Fruit fly (Drosophila melanogaster) whole organism, embryonic: Measurements from ENCODE around the gene CG17778.
A peak's percentile ranks its signal among the peaks of the same experiment; 100 is the strongest.

Experiments used
- Atf6 ChIP-seq: fragments of 200-800 bp; sonication (Bioruptor generic); IDR thresholded peaks from 2 replicates; pipeline ENCODE4 v1.3.6; 2022; ENCODE audit warnings: missing biosample characterization, missing genetic modification characterization
- CG10321 ChIP-seq: fragments of 200-800 bp; sonication (Bioruptor generic); IDR thresholded peaks from 2 replicates; pipeline ENCODE4 v1.3.6; 2022; ENCODE audit warnings: missing biosample characterization, missing genetic modification characterization
- CG12391 ChIP-seq: fragments of 200-800 bp; sonication (Bioruptor generic); optimal IDR thresholded peaks from 3 replicates; lab custom pipeline; 2018; ENCODE audit warnings: missing biosample characterization, mild to moderate bottlenecking, missing genetic modification characterization, moderate library complexity
- CG14014 ChIP-seq: fragments of 200-800 bp; sonication (Bioruptor generic); IDR thresholded peaks from 2 replicates; pipeline ENCODE4 v1.3.6; 2022; ENCODE audit warnings: missing biosample characterization, missing genetic modification characterization
- CG14860 ChIP-seq: fragments of 200-800 bp; sonication (Bioruptor generic); IDR thresholded peaks from 3 replicates; pipeline ENCODE4 v1.3.6; 2022; ENCODE audit warnings: missing biosample characterization, missing genetic modification characterization; ENCODE audit not compliant: partially characterized antibody
- CG15514 ChIP-seq: fragments of 200-800 bp; sonication (Bioruptor generic); optimal IDR thresholded peaks from 3 replicates; lab custom pipeline; 2017; ENCODE audit warnings: missing biosample characterization, missing genetic modification characterization, mild to moderate bottlenecking, moderate library complexity, missing genetic modification reagents
- CG1603 ChIP-seq: fragments of 200-800 bp; sonication (Bioruptor generic); optimal IDR thresholded peaks from 2 replicates; lab custom pipeline; 2019; ENCODE audit warnings: missing biosample characterization, mild to moderate bottlenecking, missing genetic modification characterization, moderate library complexity
- CG16813 ChIP-seq: fragments of 200-800 bp; sonication (Bioruptor generic); IDR thresholded peaks from 3 replicates; pipeline ENCODE4 v1.3.6; 2022; ENCODE audit warnings: missing biosample characterization, missing genetic modification characterization; ENCODE audit not compliant: partially characterized antibody
- CG16863 ChIP-seq: fragments of 200-800 bp; sonication (Bioruptor generic); optimal IDR thresholded peaks from 3 replicates; lab custom pipeline; 2016; ENCODE audit warnings: missing biosample characterization, missing genetic modification characterization
- CG17568 ChIP-seq: fragments of 200-800 bp; sonication (Bioruptor generic); optimal IDR thresholded peaks from 2 replicates; lab custom pipeline; 2018; ENCODE audit warnings: missing biosample characterization, mild to moderate bottlenecking, missing genetic modification characterization, moderate library complexity
- CG2129 ChIP-seq: fragments of 200-800 bp; sonication (Bioruptor generic); IDR thresholded peaks from 2 replicates; pipeline ENCODE4 v1.3.6; 2022; ENCODE audit warnings: missing biosample characterization, missing genetic modification characterization; ENCODE audit not compliant: partially characterized antibody
- CG2712 ChIP-seq: fragments of 200-800 bp; optimal IDR thresholded peaks from 3 replicates; lab custom pipeline; 2019; ENCODE audit warnings: missing biosample characterization, mild to moderate bottlenecking, missing genetic modification characterization, moderate library complexity
- CG31365 ChIP-seq: fragments of 200-800 bp; sonication (Bioruptor generic); optimal IDR thresholded peaks from 2 replicates; lab custom pipeline; 2018; ENCODE audit warnings: missing biosample characterization, mild to moderate bottlenecking, missing genetic modification characterization
- CG5245 ChIP-seq: fragments of 200-800 bp; sonication (Bioruptor generic); optimal IDR thresholded peaks from 3 replicates; lab custom pipeline; 2016; ENCODE audit warnings: missing biosample characterization, missing genetic modification characterization
- CG6654 ChIP-seq: fragments of 200-800 bp; sonication (Bioruptor generic); optimal IDR thresholded peaks from 2 replicates; lab custom pipeline; 2017; ENCODE audit warnings: missing biosample characterization, mild to moderate bottlenecking, missing genetic modification characterization
- CG7786 ChIP-seq: fragments of 200-800 bp; sonication (Bioruptor generic); optimal IDR thresholded peaks from 2 replicates; lab custom pipeline; 2016; ENCODE audit warnings: missing biosample characterization, missing genetic modification characterization
- CG8388 ChIP-seq: fragments of 200-800 bp; sonication (Bioruptor generic); optimal IDR thresholded peaks from 2 replicates; lab custom pipeline; 2019; ENCODE audit warnings: missing biosample characterization, mild to moderate bottlenecking, missing genetic modification characterization, moderate library complexity
- CG8765 ChIP-seq: fragments of 200-800 bp; sonication (Bioruptor generic); IDR thresholded peaks from 2 replicates; pipeline ENCODE4 v1.3.6; 2022; ENCODE audit warnings: missing biosample characterization, missing genetic modification characterization
- D19A ChIP-seq: fragments of 200-800 bp; optimal IDR thresholded peaks from 3 replicates; lab custom pipeline; 2019; ENCODE audit warnings: missing biosample characterization, mild to moderate bottlenecking, missing genetic modification characterization, moderate library complexity
- Doc2 ChIP-seq: fragments of 200-800 bp; sonication (Bioruptor generic); IDR thresholded peaks from 2 replicates; pipeline ENCODE4 v1.3.6; 2022; ENCODE audit warnings: missing biosample characterization, missing genetic modification characterization
- H15 ChIP-seq: fragments of 200-800 bp; sonication (Bioruptor generic); IDR thresholded peaks from 3 replicates; pipeline ENCODE4 v1.3.6; 2022; ENCODE audit warnings: missing biosample characterization, missing genetic modification characterization
- HmgD ChIP-seq: fragments of 200-800 bp; sonication (Bioruptor generic); optimal IDR thresholded peaks from 3 replicates; lab custom pipeline; 2016; ENCODE audit warnings: missing biosample characterization, missing genetic modification characterization
- Hr51 ChIP-seq, 2 experiments: fragments of 200-800 bp; sonication (Bioruptor generic); optimal IDR thresholded peaks; 2 replicates in 1 of 2; 3 replicates in 1 of 2; lab custom pipeline; 2016 to 2018; ENCODE audit warnings: missing biosample characterization in 2 of 2, missing genetic modification characterization in 2 of 2, mild to moderate bottlenecking in 1 of 2, moderate library complexity in 1 of 2
- MESR4 ChIP-seq: fragments of 200-800 bp; sonication (Bioruptor generic); optimal IDR thresholded peaks from 2 replicates; lab custom pipeline; 2018; ENCODE audit warnings: missing biosample characterization, mild to moderate bottlenecking, missing genetic modification characterization, moderate library complexity
- Med ChIP-seq: fragments of 200-800 bp; sonication (Bioruptor generic); peaks from one replicate; lab custom pipeline; 2016; ENCODE audit warnings: missing biosample characterization, missing genetic modification characterization, mild to moderate bottlenecking, inconsistent platforms, moderate library complexity
- Nf-YA ChIP-seq: fragments of 200-800 bp; sonication (Bioruptor generic); IDR thresholded peaks from 2 replicates; pipeline ENCODE4 v1.3.6; 2022; ENCODE audit warnings: missing biosample characterization, missing genetic modification characterization
- Side ChIP-seq: fragments of 200-800 bp; sonication (Bioruptor generic); optimal IDR thresholded peaks from 2 replicates; lab custom pipeline; 2016; ENCODE audit warnings: missing biosample characterization, missing genetic modification characterization
- Six4 ChIP-seq: fragments of 200-800 bp; sonication (Bioruptor generic); optimal IDR thresholded peaks from 2 replicates; lab custom pipeline; 2016; ENCODE audit warnings: missing biosample characterization, missing genetic modification characterization
- Vsx1 ChIP-seq: fragments of 200-800 bp; sonication (Bioruptor generic); optimal IDR thresholded peaks from 2 replicates; lab custom pipeline; 2017; ENCODE audit warnings: missing biosample characterization, mild to moderate bottlenecking, missing genetic modification characterization, missing genetic modification reagents
- Xbp1 ChIP-seq: fragments of 200-800 bp; sonication (Bioruptor generic); optimal IDR thresholded peaks from 3 replicates; lab custom pipeline; 2016; ENCODE audit warnings: missing biosample characterization, mild to moderate bottlenecking, missing genetic modification characterization
- dan ChIP-seq: fragments of 200-800 bp; sonication (Bioruptor generic); IDR thresholded peaks from 2 replicates; pipeline ENCODE4 v1.3.6; 2022; ENCODE audit warnings: missing biosample characterization, missing genetic modification characterization
- dmrt11E ChIP-seq: fragments of 200-800 bp; sonication (Bioruptor generic); optimal IDR thresholded peaks from 3 replicates; lab custom pipeline; 2018; ENCODE audit warnings: missing biosample characterization, mild to moderate bottlenecking, missing genetic modification characterization, moderate library complexity
- fd96Cb ChIP-seq: fragments of 200-800 bp; sonication (Bioruptor generic); optimal IDR thresholded peaks from 2 replicates; lab custom pipeline; 2018; ENCODE audit warnings: missing biosample characterization, mild to moderate bottlenecking, missing genetic modification characterization, moderate library complexity
- gem ChIP-seq: fragments of 200-800 bp; sonication (Bioruptor generic); optimal IDR thresholded peaks from 2 replicates; lab custom pipeline; 2019; ENCODE audit warnings: missing biosample characterization, mild to moderate bottlenecking, missing genetic modification characterization, moderate library complexity
- h ChIP-seq: fragments of >200 bp; optimal IDR thresholded peaks from 2 replicates; lab custom pipeline; 2017
- lbe ChIP-seq: fragments of 200-800 bp; sonication (Bioruptor generic); optimal IDR thresholded peaks from 2 replicates; lab custom pipeline; 2016; ENCODE audit warnings: missing biosample characterization, mild to moderate bottlenecking, missing genetic modification characterization
- maf-S ChIP-seq: fragments of 200-800 bp; sonication (Bioruptor generic); optimal IDR thresholded peaks from 2 replicates; lab custom pipeline; 2016; ENCODE audit warnings: missing biosample characterization, missing genetic modification characterization
- mirr ChIP-seq: fragments of 200-800 bp; sonication (Bioruptor generic); optimal IDR thresholded peaks from 3 replicates; lab custom pipeline; 2018; ENCODE audit warnings: missing biosample characterization, mild to moderate bottlenecking, missing genetic modification characterization
- nerfin-1 ChIP-seq: fragments of 200-800 bp; sonication (Bioruptor generic); optimal IDR thresholded peaks from 3 replicates; lab custom pipeline; 2019; ENCODE audit warnings: missing biosample characterization, mild to moderate bottlenecking, missing genetic modification characterization, moderate library complexity
- onecut ChIP-seq: fragments of 200-800 bp; sonication (Bioruptor generic); IDR thresholded peaks from 2 replicates; pipeline ENCODE4 v1.3.6; 2022; ENCODE audit warnings: missing biosample characterization, missing genetic modification characterization
- prd ChIP-seq, 3 experiments: fragments of >200 bp in 2 of 3; fragments of 200-800 bp in 1 of 3; sonication (Bioruptor generic) in 1 of 3; optimal IDR thresholded peaks in 2 of 3; IDR thresholded peaks in 1 of 3; 2 replicates in 2 of 3; 3 replicates in 1 of 3; pipeline versions ENCODE4 v1.3.6 to Lab custom; 2017 to 2022; ENCODE audit warnings: missing biosample characterization in 1 of 3, missing genetic modification characterization in 1 of 3
- pros ChIP-seq: fragments of 200-800 bp; sonication (Bioruptor generic); optimal IDR thresholded peaks from 3 replicates; lab custom pipeline; 2019; ENCODE audit warnings: missing biosample characterization, mild to moderate bottlenecking, missing genetic modification characterization, moderate library complexity
- sim ChIP-seq: fragments of 200-800 bp; sonication (Bioruptor generic); IDR thresholded peaks from 2 replicates; pipeline ENCODE4 v1.3.6; 2022; ENCODE audit warnings: missing biosample characterization, missing genetic modification characterization
- stwl ChIP-seq: fragments of 200-800 bp; sonication (Bioruptor generic); optimal IDR thresholded peaks from 3 replicates; lab custom pipeline; 2018; ENCODE audit warnings: missing biosample characterization, mild to moderate bottlenecking, missing genetic modification characterization, moderate library complexity
- tna ChIP-seq: fragments of 200-800 bp; sonication (Bioruptor generic); IDR thresholded peaks from 2 replicates; pipeline ENCODE4 v1.3.6; 2022; ENCODE audit warnings: missing biosample characterization, missing genetic modification characterization; ENCODE audit not compliant: partially characterized antibody
- toy ChIP-seq: fragments of 200-800 bp; sonication (Bioruptor generic); IDR thresholded peaks from 2 replicates; pipeline ENCODE4 v1.3.6; 2022; ENCODE audit warnings: missing biosample characterization, missing genetic modification characterization
- vfl ChIP-seq: fragments of 200-800 bp; sonication (Bioruptor generic); optimal IDR thresholded peaks from 2 replicates; lab custom pipeline; 2016; ENCODE audit warnings: missing biosample characterization, missing genetic modification characterization
- yki ChIP-seq: fragments of >200 bp; optimal IDR thresholded peaks from 3 replicates; lab custom pipeline; 2018

The CG17778 gene

dm6 chrX:523179-523851, 28.9 kb downstream of the CG17778 start, which contains the start of gene elav (continued):
- TF ChIP-seq Side (GFP tag; lab: Kevin White, UChicago) (peak; percentile 97), CG14860 (no peak), D19A (peak; percentile 97), CG6654 (GFP tag; lab: Kevin White, UChicago) (peak; percentile 91), CG17568 (GFP tag; lab: Kevin White, UChicago) (peak; percentile 98), mirr (peak; percentile 98), dmrt11E (tag; lab: Kevin White, UChicago) (peak; percentile 98)

DNA sequence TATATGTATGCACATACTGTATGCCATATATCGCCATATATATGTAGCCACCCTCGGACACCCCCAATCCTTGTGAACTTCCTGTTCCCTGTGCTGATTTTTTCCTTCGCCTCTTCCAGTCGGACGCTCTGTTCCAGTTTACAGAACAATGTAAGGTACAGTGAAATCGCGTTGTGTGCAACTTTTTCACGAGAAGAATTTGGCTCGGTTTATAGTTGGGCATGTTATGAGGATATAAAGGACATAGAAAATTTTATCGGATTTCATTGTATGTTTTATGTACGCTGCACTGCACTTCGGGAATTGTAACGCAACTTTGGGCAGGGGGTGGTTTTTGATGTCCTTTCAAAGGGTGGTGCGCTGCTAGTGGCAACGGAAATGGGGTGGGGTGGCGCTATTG, 29.9 kb downstream of the CG17778 start:
- TF ChIP-seq maf-S (GFP tag; lab: Kevin White, UChicago) (no peak), lbe (GFP tag; lab: Kevin White, UChicago) (no peak), Xbp1 (peak; percentile 10), CG16813 (GFP tag; lab: Robert Waterston, UW) (no peak), tna (GFP tag; lab: Robert Waterston, UW) (no peak), CG5245 (GFP tag; lab: Kevin White, UChicago) (no peak), yki (lab: Kevin White, UChicago) (no peak), pros (GFP tag; lab: Kevin White, UChicago) (peak; percentile 70), Six4 (no peak), CG31365 (tag; lab: Kevin White, UChicago) (no peak), vfl (no peak), CG15514 (GFP tag; lab: Kevin White, UChicago) (peak; percentile 16), CG7786 (GFP tag; lab: Kevin White, UChicago) (no peak), CG10321 (GFP tag; lab: Robert Waterston, UW) (no peak), CG2712 (tag; lab: Kevin White, UChicago) (peak; percentile 7), CG8765 (no peak), dan (no peak), Atf6 (GFP tag; lab: Robert Waterston, UW) (peak; percentile 37; the same call in 1 of the 2 replicates), HmgD (peak; percentile 5), sim (GFP tag; lab: Robert Waterston, UW) (no peak), prd (optimal IDR thresholded peaks at IDR 0.05; lab: Kevin White, UChicago) (no peak), prd (GFP tag; IDR thresholded peaks at IDR 0.05; lab: Robert Waterston, UW) (peak; percentile 30; the same call in 1 of the 3 replicates), nerfin-1 (peak; percentile 35), fd96Cb (no peak), Nf-YA (GFP tag; lab: Robert Waterston, UW) (no peak), CG1603 (tag; lab: Kevin White, UChicago) (peak; percentile 21), Hr51 (GFP tag; optimal IDR thresholded peaks at IDR 0.05; lab: Kevin White, UChicago) (peak in 1 of 2 experiments; percentile 52), CG16863 (GFP tag; lab: Kevin White, UChicago) (no peak), CG2129 (GFP tag; lab: Robert Waterston, UW) (no peak), onecut (peak; percentile 36; the same call in 1 of the 2 replicates), Med (peak; percentile 79), MESR4 (no peak), stwl (tag; lab: Kevin White, UChicago) (no peak), CG12391 (tag; lab: Kevin White, UChicago) (peak; percentile 8), h (lab: Kevin White, UChicago) (no peak), CG14014 (GFP tag; lab: Robert Waterston, UW) (peak; percentile 22; the same call in 1 of the 2 replicates), gem (tag; lab: Kevin White, UChicago) (peak; percentile 29), Vsx1 (no peak), Doc2 (GFP tag; lab: Robert Waterston, UW) (no peak), toy (GFP tag; lab: Robert Waterston, UW) (no peak), H15 (no peak), CG8388 (GFP tag; lab: Kevin White, UChicago) (no peak)
